Worm (Caenorhabditis elegans) whole organism, young adult: ENCODE data around the gene vdac-1.

ENCODE experiments used
- B0261.1 ChIP-seq: sonication (generic microtip); optimal IDR thresholded peaks from 2 replicates; lab custom pipeline; 2016; ENCODE audit warnings: mild to moderate bottlenecking, missing genetic modification characterization, moderate library complexity, missing compliant biosample characterization
- D2030.7 ChIP-seq: fragments of 200-800 bp; sonication (Bioruptor generic); IDR thresholded peaks from 2 replicates; pipeline ENCODE4 v1.3.6; 2022; ENCODE audit warnings: missing genetic modification reagents, missing genetic modification characterization, missing compliant biosample characterization
- F22D6.2 ChIP-seq: sonication (generic microtip); optimal IDR thresholded peaks from 2 replicates; lab custom pipeline; 2016; ENCODE audit warnings: mild to moderate bottlenecking, missing genetic modification characterization, missing compliant biosample characterization
- F49E8.2 ChIP-seq: sonication (generic microtip); optimal IDR thresholded peaks from 3 replicates; lab custom pipeline; 2017; ENCODE audit warnings: missing genetic modification characterization, mild to moderate bottlenecking, missing compliant biosample characterization, antibody characterized with exemption, moderate library complexity; ENCODE audit not compliant: insufficient read depth
- F57A8.1 ChIP-seq: fragments of 200-800 bp; sonication (Bioruptor generic); optimal IDR thresholded peaks from 2 replicates; lab custom pipeline; 2018; ENCODE audit warnings: mild to moderate bottlenecking, missing genetic modification characterization, moderate library complexity, missing compliant biosample characterization
- K11D2.4 ChIP-seq: fragments of 200-800 bp; sonication (Bioruptor generic); IDR thresholded peaks from 2 replicates; pipeline ENCODE4 v1.3.6; 2022; ENCODE audit warnings: missing genetic modification reagents, missing genetic modification characterization, missing compliant biosample characterization
- T26A5.8 ChIP-seq: sonication (generic microtip); optimal IDR thresholded peaks from 2 replicates; lab custom pipeline; 2016; ENCODE audit warnings: missing genetic modification characterization, missing compliant biosample characterization
- Y53F4B.3 ChIP-seq: fragments of 200-800 bp; sonication (Bioruptor generic); IDR thresholded peaks from 2 replicates; pipeline ENCODE4 v1.3.6; 2022; ENCODE audit warnings: missing genetic modification reagents, missing genetic modification characterization, missing compliant biosample characterization
- Y53G8AR.9 ChIP-seq: fragments of 200-800 bp; sonication (Bioruptor generic); conservative IDR thresholded peaks from 2 replicates; pipeline ENCODE4 v1.3.6; 2022; ENCODE audit warnings: missing genetic modification reagents, missing genetic modification characterization, missing compliant biosample characterization
- Y56A3A.18 ChIP-seq: fragments of 200-800 bp; sonication (Bioruptor generic); IDR thresholded peaks from 2 replicates; pipeline ENCODE4 v1.3.6; 2022; ENCODE audit warnings: missing genetic modification reagents, missing genetic modification characterization, missing compliant biosample characterization
- ama-1 ChIP-seq, 3 experiments: fragments of 150-350 bp in 1 of 3; sonication (generic microtip) in 2 of 3; optimal IDR thresholded peaks; 2 replicates each; lab custom pipeline; 2014 to 2018; ENCODE audit warnings: missing biosample characterization in 2 of 3, missing genetic modification characterization in 2 of 3, missing genetic modification reagents in 2 of 3
- athp-1 ChIP-seq: sonication (generic microtip); optimal IDR thresholded peaks from 2 replicates; lab custom pipeline; 2017; ENCODE audit warnings: mild to moderate bottlenecking, missing genetic modification characterization, missing compliant biosample characterization
- ceh-79 ChIP-seq: sonication (generic microtip); optimal IDR thresholded peaks from 2 replicates; lab custom pipeline; 2017; ENCODE audit warnings: mild to moderate bottlenecking, missing genetic modification characterization, missing compliant biosample characterization
- die-1 ChIP-seq: sonication (generic microtip); optimal IDR thresholded peaks from 2 replicates; lab custom pipeline; 2016; ENCODE audit warnings: missing genotype, mild to moderate bottlenecking, missing genetic modification characterization, missing compliant biosample characterization
- egrh-3 ChIP-seq: fragments of 200-800 bp; sonication (Bioruptor generic); IDR thresholded peaks from 2 replicates; pipeline ENCODE4 v1.3.6; 2022; ENCODE audit warnings: missing genetic modification reagents, missing genetic modification characterization, missing compliant biosample characterization
- hmg-1.2 ChIP-seq: fragments of 200-800 bp; sonication (Bioruptor generic); IDR thresholded peaks from 2 replicates; pipeline ENCODE4 v1.3.6; 2022; ENCODE audit warnings: missing genetic modification reagents, missing genetic modification characterization, missing compliant biosample characterization
- lsl-1 ChIP-seq: fragments of 200-800 bp; sonication (Bioruptor generic); optimal IDR thresholded peaks from 2 replicates; lab custom pipeline; 2018; ENCODE audit warnings: mild to moderate bottlenecking, missing genetic modification characterization, moderate library complexity, missing compliant biosample characterization
- madf-3 ChIP-seq: fragments of 200-800 bp; sonication (Bioruptor generic); IDR thresholded peaks from 2 replicates; pipeline ENCODE4 v1.3.6; 2022; ENCODE audit warnings: missing genetic modification reagents, missing genetic modification characterization, missing compliant biosample characterization
- madf-8 ChIP-seq: fragments of 200-800 bp; sonication (Bioruptor generic); conservative IDR thresholded peaks from 2 replicates; pipeline ENCODE4 v1.3.6; 2022; ENCODE audit warnings: missing genetic modification reagents, missing genetic modification characterization, missing compliant biosample characterization
- mel-28 ChIP-seq: sonication (generic microtip); optimal IDR thresholded peaks from 2 replicates; lab custom pipeline; 2016; ENCODE audit warnings: borderline replicate concordance, mild to moderate bottlenecking, missing genetic modification characterization, missing compliant biosample characterization
- nhr-27 ChIP-seq: fragments of 200-800 bp; sonication (Bioruptor generic); optimal IDR thresholded peaks from 2 replicates; lab custom pipeline; 2018; ENCODE audit warnings: mild to moderate bottlenecking, missing genetic modification characterization, moderate library complexity, missing compliant biosample characterization
- nhr-80 ChIP-seq: sonication (generic microtip); optimal IDR thresholded peaks from 2 replicates; lab custom pipeline; 2016; ENCODE audit warnings: missing genetic modification characterization, missing compliant biosample characterization
- repo-1 ChIP-seq: sonication (generic microtip); optimal IDR thresholded peaks from 2 replicates; lab custom pipeline; 2017; ENCODE audit warnings: mild to moderate bottlenecking, missing genetic modification characterization, missing compliant biosample characterization
- rpc-1 ChIP-seq, 2 experiments: fragments of 150-350 bp in 1 of 2; sonication (generic microtip) in 1 of 2; optimal IDR thresholded peaks; 2 replicates each; lab custom pipeline; 2014 to 2018; ENCODE audit warnings: missing biosample characterization in 1 of 2, missing genetic modification characterization in 1 of 2, missing genetic modification reagents in 1 of 2, missing genotype in 1 of 2
- sea-2 ChIP-seq: fragments of 200-800 bp; sonication (Bioruptor generic); IDR thresholded peaks from 2 replicates; pipeline ENCODE4 v1.3.6; 2022; ENCODE audit warnings: missing genetic modification characterization, missing compliant biosample characterization
- snpc-3.4 ChIP-seq: sonication (generic microtip); optimal IDR thresholded peaks from 2 replicates; lab custom pipeline; 2017; ENCODE audit warnings: missing genetic modification characterization, mild to moderate bottlenecking, missing compliant biosample characterization, antibody characterized with exemption, moderate library complexity, missing genotype, missing genetic modification reagents
- sptf-2 ChIP-seq: fragments of 200-800 bp; sonication (Bioruptor generic); optimal IDR thresholded peaks from 2 replicates; lab custom pipeline; 2018; ENCODE audit warnings: mild to moderate bottlenecking, missing genetic modification characterization, missing compliant biosample characterization
- zfh-2 ChIP-seq: fragments of 200-800 bp; sonication (Bioruptor generic); conservative IDR thresholded peaks from 2 replicates; pipeline ENCODE4 v1.3.6; 2022; ENCODE audit warnings: missing genetic modification reagents, missing genetic modification characterization, missing compliant biosample characterization
- ztf-25 ChIP-seq: fragments of 200-800 bp; sonication (Bioruptor generic); IDR thresholded peaks from 2 replicates; pipeline ENCODE4 v1.3.6; 2022; ENCODE audit warnings: missing genetic modification reagents, missing genetic modification characterization, missing compliant biosample characterization
- ztf-28 ChIP-seq: fragments of 200-800 bp; sonication (Bioruptor generic); IDR thresholded peaks from 2 replicates; pipeline ENCODE4 v1.3.6; 2022; ENCODE audit warnings: missing genetic modification reagents, missing genetic modification characterization, missing compliant biosample characterization

The vdac-1 gene

ce11 chrIV:7473159-7473649 lies 34.5 kb downstream of the vdac-1 start, which contains the start of the genes plk-3 and F55G1.6 (continued):
- no peak for TF ChIP-seq die-1 (tag; lab: Kevin White, UChicago)
- no peak for TF ChIP-seq ama-1 (optimal IDR thresholded peaks at IDR 0.05; lab: Kevin White, UChicago)
- TF ChIP-seq ama-1 (GFP tag; optimal IDR thresholded peaks at IDR 0.05; lab: Kevin White, UChicago) = no peak
- TF ChIP-seq Y56A3A.18 (GFP tag; lab: Robert Waterston, UW) = no peak
- no peak for TF ChIP-seq ztf-25 (GFP tag; lab: Robert Waterston, UW)
- no peak for TF ChIP-seq K11D2.4 (GFP tag; lab: Robert Waterston, UW)
- TF ChIP-seq hmg-1.2 = peak; percentile 12; the same call in 1 of the 2 replicates
- peak; percentile 53 for TF ChIP-seq snpc-3.4
- no peak for TF ChIP-seq sptf-2 (GFP tag; lab: Kevin White, UChicago)
- no peak for TF ChIP-seq repo-1 (tag; lab: Kevin White, UChicago)
- peak; percentile 57 for TF ChIP-seq D2030.7
- no peak for TF ChIP-seq rpc-1 (optimal IDR thresholded peaks at IDR 0.05; lab: Kevin White, UChicago)
- no peak for TF ChIP-seq rpc-1 (tag; optimal IDR thresholded peaks at IDR 0.05; lab: Kevin White, UChicago)
- TF ChIP-seq Y53F4B.3 (GFP tag; lab: Robert Waterston, UW) = no peak
- TF ChIP-seq egrh-3 (GFP tag; lab: Robert Waterston, UW) = no peak
- 0 out of 2 replicates have a peak, but pooled peaks have one; percentile 53 for TF ChIP-seq madf-3
- no peak for TF ChIP-seq athp-1 (tag; lab: Kevin White, UChicago)
- TF ChIP-seq Y53G8AR.9 (GFP tag; lab: Robert Waterston, UW) = no peak
- peak; percentile 73 for TF ChIP-seq madf-8

ce11 chrIV:7469782-7470413 lies 37.8 kb downstream of the vdac-1 start, which contains the start of gene F55G1.7:
Gene F55G1.7, minus strand, starts transcription at chrIV:7469832.
- no peak for TF ChIP-seq nhr-27 (tag; lab: Kevin White, UChicago)
- no peak for TF ChIP-seq mel-28 (tag; lab: Kevin White, UChicago)
- no peak for TF ChIP-seq rpc-1 (optimal IDR thresholded peaks at IDR 0.05; lab: Kevin White, UChicago)
- TF ChIP-seq rpc-1 (tag; optimal IDR thresholded peaks at IDR 0.05; lab: Kevin White, UChicago) = no peak
- TF ChIP-seq ceh-79 (tag; lab: Kevin White, UChicago) = no peak

ce11 chrIV:7468638-7469037 lies 39.1 kb downstream of the vdac-1 start:
- TF ChIP-seq nhr-80 (tag; lab: Kevin White, UChicago) (peak; percentile 62), zfh-2 (GFP tag; lab: Robert Waterston, UW) (no peak)

ce11 chrIV:7467170-7467569 lies 40.5 kb downstream of the vdac-1 start:
- TF ChIP-seq nhr-80 (tag; lab: Kevin White, UChicago) = peak; percentile 55
- TF ChIP-seq F22D6.2 (tag; lab: Kevin White, UChicago) = no peak

- TF ChIP-seq F57A8.1 (GFP tag; lab: Kevin White, UChicago) (no peak), F49E8.2 (tag; lab: Kevin White, UChicago) (no peak), lsl-1 (GFP tag; lab: Kevin White, UChicago) (no peak), sea-2 (GFP tag; lab: Robert Waterston, UW) (no peak), B0261.1 (tag; lab: Kevin White, UChicago) (no peak), ceh-79 (tag; lab: Kevin White, UChicago) (no peak), ztf-28 (GFP tag; lab: Robert Waterston, UW) (no peak), T26A5.8 (tag; lab: Kevin White, UChicago) (no peak)
These were observed 41.8 kb downstream of the vdac-1 start, which contains the start of gene F13B6.3 for ce11 chrIV:7465857-7466256. Gene F13B6.3, minus strand, starts transcription at chrIV:7465957.
